Worm (Caenorhabditis elegans): ENCODE data around the gene msp-10.

DNA sequence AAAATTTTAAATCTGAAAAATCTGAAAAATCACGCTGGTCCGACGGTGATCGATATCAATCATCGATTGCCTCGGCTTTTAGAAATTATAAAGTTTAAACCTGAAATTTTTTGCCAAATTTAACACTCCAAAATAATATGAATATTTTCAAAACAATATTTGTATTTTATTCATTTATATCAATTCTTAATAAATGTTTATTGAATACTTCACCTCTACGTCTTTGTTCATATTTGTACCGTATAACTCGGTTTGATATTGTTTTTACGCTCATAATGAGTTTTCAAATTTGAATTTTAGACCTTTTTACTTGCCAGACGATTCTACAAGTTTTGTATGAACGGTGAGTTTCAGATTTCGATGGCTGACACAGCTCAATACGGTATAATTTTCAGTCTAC, 27.3 kb downstream of the msp-10 start, which contains the start of the genes K07F5.15 and K07F5.22:
- no peak for TF ChIP-seq lin-35 (GFP tag; optimal IDR thresholded peaks at IDR 0.05)
- TF ChIP-seq isw-1 (GFP tag; IDR thresholded peaks at IDR 0.05) = no peak
- no peak for TF ChIP-seq mdl-1 (tag; optimal IDR thresholded peaks at IDR 0.05)
- no peak for TF ChIP-seq elt-2 (tag; optimal IDR thresholded peaks at IDR 0.05)
- TF ChIP-seq skn-1 (tag; optimal IDR thresholded peaks at IDR 0.05) = no peak
- no peak for TF ChIP-seq zip-4 (GFP tag; optimal IDR thresholded peaks at IDR 0.05)
- TF ChIP-seq zag-1 (tag; optimal IDR thresholded peaks at IDR 0.05) = no peak
- TF ChIP-seq dpl-1 (GFP tag; optimal IDR thresholded peaks at IDR 0.05) = no peak
- no peak for TF ChIP-seq fkh-10 (GFP tag; optimal IDR thresholded peaks at IDR 0.05)
- TF ChIP-seq egl-27 (tag; optimal IDR thresholded peaks at IDR 0.05) = no peak
- no peak for TF ChIP-seq snpc-4 (tag; optimal IDR thresholded peaks at IDR 0.05)
- TF ChIP-seq tbx-2 (tag; optimal IDR thresholded peaks at IDR 0.05) = no peak
- TF ChIP-seq irx-1 (tag; optimal IDR thresholded peaks at IDR 0.05) = no peak

Measured in whole organism, L1 larva.